Worm (Caenorhabditis elegans) whole organism, young adult: ENCODE data around the gene C31A11.13.

ENCODE experiments used
- Y53F4B.3 ChIP-seq: fragments of 200-800 bp; sonication (Bioruptor generic); IDR thresholded peaks from 2 replicates; pipeline ENCODE4 v1.3.6; 2022; ENCODE audit warnings: missing genetic modification reagents, missing genetic modification characterization, missing compliant biosample characterization
- rpc-1 ChIP-seq, 2 experiments: fragments of 150-350 bp in 1 of 2; sonication (generic microtip) in 1 of 2; optimal IDR thresholded peaks; 2 replicates each; lab custom pipeline; 2014 to 2018; ENCODE audit warnings: missing biosample characterization in 1 of 2, missing genetic modification characterization in 1 of 2, missing genetic modification reagents in 1 of 2, missing genotype in 1 of 2

DNA sequence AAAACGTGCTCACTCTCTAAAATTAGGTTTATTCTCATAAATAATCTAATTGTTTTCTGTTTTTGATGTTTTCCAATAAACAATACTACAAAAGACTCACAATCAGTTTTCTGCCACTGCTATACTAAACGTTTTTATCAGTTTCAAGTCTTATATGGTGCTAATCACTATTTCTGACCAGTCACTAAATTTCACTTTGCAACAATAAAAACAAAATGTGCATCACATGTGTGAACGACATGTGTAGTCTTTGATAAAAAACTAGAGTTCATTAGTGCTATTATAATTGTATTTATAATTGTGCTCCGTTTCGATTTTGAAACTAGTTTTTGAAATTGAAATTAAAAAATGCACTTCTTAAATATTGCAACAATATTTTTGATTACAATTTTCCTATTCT, 24.4 kb downstream of the C31A11.13 start, which contains the start of gene cyp-37B1:
- TF ChIP-seq Y53F4B.3 (no peak), rpc-1 (optimal IDR thresholded peaks at IDR 0.05; lab: Kevin White, UChicago) (no peak), rpc-1 (tag; optimal IDR thresholded peaks at IDR 0.05; lab: Kevin White, UChicago) (no peak)
